Fruit fly (Drosophila melanogaster) whole organism, embryonic: ENCODE measurements around the gene Adsl.

Experiments used
- Bteb2 ChIP-seq: fragments of 200-800 bp; sonication (Bioruptor generic); optimal IDR thresholded peaks from 2 replicates; lab custom pipeline; 2016; ENCODE audit warnings: missing biosample characterization, missing genetic modification characterization
- CG11247 ChIP-seq: fragments of 200-800 bp; sonication (Bioruptor generic); IDR thresholded peaks from 2 replicates; pipeline ENCODE4 v1.3.6; 2022; ENCODE audit warnings: missing biosample characterization, missing genetic modification characterization
- CG11398 ChIP-seq: fragments of 200-800 bp; sonication (Bioruptor generic); optimal IDR thresholded peaks from 2 replicates; lab custom pipeline; 2016; ENCODE audit warnings: missing biosample characterization, missing genetic modification characterization
- CG14050 ChIP-seq: fragments of 200-800 bp; sonication (Bioruptor generic); IDR thresholded peaks from 3 replicates; pipeline ENCODE4 v1.3.6; 2022; ENCODE audit warnings: missing biosample characterization, missing genetic modification characterization
- CG1602 ChIP-seq: fragments of 200-800 bp; sonication (Bioruptor generic); optimal IDR thresholded peaks from 3 replicates; lab custom pipeline; 2016; ENCODE audit warnings: missing biosample characterization, missing genetic modification characterization
- CG1603 ChIP-seq: fragments of 200-800 bp; sonication (Bioruptor generic); optimal IDR thresholded peaks from 2 replicates; lab custom pipeline; 2019; ENCODE audit warnings: missing biosample characterization, mild to moderate bottlenecking, missing genetic modification characterization, moderate library complexity
- CG16813 ChIP-seq: fragments of 200-800 bp; sonication (Bioruptor generic); IDR thresholded peaks from 3 replicates; pipeline ENCODE4 v1.3.6; 2022; ENCODE audit warnings: missing biosample characterization, missing genetic modification characterization; ENCODE audit not compliant: partially characterized antibody
- CG16863 ChIP-seq: fragments of 200-800 bp; sonication (Bioruptor generic); optimal IDR thresholded peaks from 3 replicates; lab custom pipeline; 2016; ENCODE audit warnings: missing biosample characterization, missing genetic modification characterization
- CG17829 ChIP-seq: fragments of 200-800 bp; optimal IDR thresholded peaks from 2 replicates; lab custom pipeline; 2019; ENCODE audit warnings: missing biosample characterization, mild to moderate bottlenecking, missing genetic modification characterization, moderate library complexity
- CG18619 ChIP-seq: fragments of 200-800 bp; sonication (Bioruptor generic); optimal IDR thresholded peaks from 3 replicates; lab custom pipeline; 2017; ENCODE audit warnings: missing biosample characterization, mild to moderate bottlenecking, missing genetic modification characterization
- CG2116 ChIP-seq: fragments of 200-800 bp; sonication (Bioruptor generic); optimal IDR thresholded peaks from 3 replicates; lab custom pipeline; 2018; ENCODE audit warnings: missing biosample characterization, mild to moderate bottlenecking, missing genetic modification characterization
- CG2202 ChIP-seq: fragments of 200-800 bp; sonication (Bioruptor generic); optimal IDR thresholded peaks from 2 replicates; lab custom pipeline; 2018; ENCODE audit warnings: missing biosample characterization, mild to moderate bottlenecking, missing genetic modification characterization
- CG2678 ChIP-seq: fragments of 200-800 bp; sonication (Bioruptor generic); optimal IDR thresholded peaks from 3 replicates; lab custom pipeline; 2019; ENCODE audit warnings: missing biosample characterization, mild to moderate bottlenecking, missing genetic modification characterization, moderate library complexity
- CG3281 ChIP-seq: fragments of 200-800 bp; sonication (Bioruptor generic); optimal IDR thresholded peaks from 3 replicates; lab custom pipeline; 2017; ENCODE audit warnings: missing biosample characterization, mild to moderate bottlenecking, missing genetic modification characterization
- CG4424 ChIP-seq: fragments of 200-800 bp; sonication (Bioruptor generic); optimal IDR thresholded peaks from 3 replicates; lab custom pipeline; 2016; ENCODE audit warnings: missing biosample characterization, missing genetic modification characterization
- CG7839 ChIP-seq: fragments of 200-800 bp; sonication (Bioruptor generic); optimal IDR thresholded peaks from 3 replicates; lab custom pipeline; 2018; ENCODE audit warnings: missing biosample characterization, mild to moderate bottlenecking, missing genetic modification characterization, moderate library complexity
- CG8359 ChIP-seq: fragments of 200-800 bp; sonication (Bioruptor generic); optimal IDR thresholded peaks from 2 replicates; lab custom pipeline; 2017; ENCODE audit warnings: missing biosample characterization, mild to moderate bottlenecking, missing genetic modification characterization, borderline replicate concordance
- CG8924 ChIP-seq: fragments of 200-800 bp; optimal IDR thresholded peaks from 3 replicates; lab custom pipeline; 2019; ENCODE audit warnings: missing biosample characterization, mild to moderate bottlenecking, missing genetic modification characterization, moderate library complexity
- D ChIP-seq, 2 experiments: fragments of 200-800 bp in 1 of 2; fragments of >200 bp in 1 of 2; sonication (Bioruptor generic) in 1 of 2; optimal IDR thresholded peaks; 2 replicates in 1 of 2; 3 replicates in 1 of 2; lab custom pipeline; 2017; ENCODE audit warnings: mild to moderate bottlenecking in 1 of 2, missing biosample characterization in 1 of 2, missing genetic modification characterization in 1 of 2, missing genetic modification reagents in 1 of 2
- D19A ChIP-seq: fragments of 200-800 bp; optimal IDR thresholded peaks from 3 replicates; lab custom pipeline; 2019; ENCODE audit warnings: missing biosample characterization, mild to moderate bottlenecking, missing genetic modification characterization, moderate library complexity
- Dip2 ChIP-seq: fragments of 200-800 bp; sonication (Bioruptor generic); IDR thresholded peaks from 2 replicates; pipeline ENCODE4 v1.3.6; 2022; ENCODE audit warnings: missing biosample characterization, missing genetic modification characterization
- Doc3 ChIP-seq: fragments of 200-800 bp; sonication (Bioruptor generic); IDR thresholded peaks from 3 replicates; pipeline ENCODE4 v1.3.6; 2022; ENCODE audit warnings: missing biosample characterization, missing genetic modification characterization; ENCODE audit not compliant: partially characterized antibody
- E2f1 ChIP-seq: fragments of 200-800 bp; sonication (Bioruptor generic); IDR thresholded peaks from 2 replicates; pipeline ENCODE4 v1.3.6; 2022; ENCODE audit warnings: missing biosample characterization, missing genetic modification characterization
- GATAe ChIP-seq: fragments of 200-800 bp; sonication (Bioruptor generic); conservative IDR thresholded peaks from 2 replicates; pipeline ENCODE4 v1.3.6; 2022; ENCODE audit warnings: missing biosample characterization, missing genetic modification characterization
- H15 ChIP-seq: fragments of 200-800 bp; sonication (Bioruptor generic); IDR thresholded peaks from 3 replicates; pipeline ENCODE4 v1.3.6; 2022; ENCODE audit warnings: missing biosample characterization, missing genetic modification characterization
- Hr78 ChIP-seq, 2 experiments: fragments of 200-800 bp in 1 of 2; fragments of >200 bp in 1 of 2; sonication (Bioruptor generic) in 1 of 2; optimal IDR thresholded peaks; 2 replicates each; lab custom pipeline; 2017 to 2019; ENCODE audit warnings: missing biosample characterization in 2 of 2, missing genetic modification characterization in 2 of 2, mild to moderate bottlenecking in 1 of 2, moderate library complexity in 1 of 2
- Side ChIP-seq: fragments of 200-800 bp; sonication (Bioruptor generic); optimal IDR thresholded peaks from 2 replicates; lab custom pipeline; 2016; ENCODE audit warnings: missing biosample characterization, missing genetic modification characterization
- Six4 ChIP-seq: fragments of 200-800 bp; sonication (Bioruptor generic); optimal IDR thresholded peaks from 2 replicates; lab custom pipeline; 2016; ENCODE audit warnings: missing biosample characterization, missing genetic modification characterization
- ato ChIP-seq: fragments of 200-800 bp; sonication (Bioruptor generic); IDR thresholded peaks from 2 replicates; pipeline ENCODE4 v1.3.6; 2022; ENCODE audit warnings: missing biosample characterization, missing genetic modification characterization; ENCODE audit not compliant: partially characterized antibody
- bigmax ChIP-seq: fragments of 200-800 bp; sonication (Bioruptor generic); optimal IDR thresholded peaks from 2 replicates; lab custom pipeline; 2018; ENCODE audit warnings: missing biosample characterization, mild to moderate bottlenecking, missing genetic modification characterization
- cg ChIP-seq: fragments of 200-800 bp; sonication (Bioruptor generic); optimal IDR thresholded peaks from 3 replicates; lab custom pipeline; 2019; ENCODE audit warnings: missing biosample characterization, mild to moderate bottlenecking, missing genetic modification characterization, moderate library complexity
- chif ChIP-seq, 2 experiments: fragments of 200-800 bp; sonication (Bioruptor generic); optimal IDR thresholded peaks; 3 replicates each; lab custom pipeline; 2016; ENCODE audit warnings: missing biosample characterization in 2 of 2, missing genetic modification characterization in 2 of 2
- dati ChIP-seq: fragments of 200-800 bp; sonication (Bioruptor generic); IDR thresholded peaks from 2 replicates; pipeline ENCODE4 v1.3.6; 2022; ENCODE audit warnings: missing biosample characterization, missing genetic modification characterization
- eve ChIP-seq, 2 experiments: fragments of >200 bp; optimal IDR thresholded peaks; 2 replicates each; lab custom pipeline; 2017; ENCODE audit warnings: missing biosample characterization in 2 of 2, missing genetic modification characterization in 2 of 2
- ind ChIP-seq: fragments of 200-800 bp; sonication (Bioruptor generic); optimal IDR thresholded peaks from 3 replicates; lab custom pipeline; 2016; ENCODE audit warnings: missing biosample characterization, missing genetic modification characterization
- lilli ChIP-seq: fragments of 200-800 bp; sonication (Bioruptor generic); optimal IDR thresholded peaks from 3 replicates; lab custom pipeline; 2016; ENCODE audit warnings: missing biosample characterization, missing genetic modification characterization
- lmd ChIP-seq: fragments of 200-800 bp; sonication (Bioruptor generic); IDR thresholded peaks from 2 replicates; pipeline ENCODE4 v1.3.6; 2022; ENCODE audit warnings: missing biosample characterization, missing genetic modification characterization
- nerfin-1 ChIP-seq: fragments of 200-800 bp; sonication (Bioruptor generic); optimal IDR thresholded peaks from 3 replicates; lab custom pipeline; 2019; ENCODE audit warnings: missing biosample characterization, mild to moderate bottlenecking, missing genetic modification characterization, moderate library complexity
- odd ChIP-seq: fragments of 200-800 bp; sonication (Bioruptor generic); optimal IDR thresholded peaks from 2 replicates; lab custom pipeline; 2017; ENCODE audit warnings: missing biosample characterization, mild to moderate bottlenecking, missing genetic modification characterization
- org-1 ChIP-seq: fragments of 200-800 bp; sonication (Bioruptor generic); optimal IDR thresholded peaks from 2 replicates; lab custom pipeline; 2017; ENCODE audit warnings: missing biosample characterization, missing genetic modification characterization
- otp ChIP-seq: fragments of 200-800 bp; sonication (Bioruptor generic); IDR thresholded peaks from 3 replicates; pipeline ENCODE4, ENCODE4 v1.3.6; 2022; ENCODE audit warnings: missing biosample characterization, missing genetic modification characterization
- prd ChIP-seq, 3 experiments: fragments of >200 bp in 2 of 3; fragments of 200-800 bp in 1 of 3; sonication (Bioruptor generic) in 1 of 3; optimal IDR thresholded peaks in 2 of 3; IDR thresholded peaks in 1 of 3; 2 replicates in 2 of 3; 3 replicates in 1 of 3; pipeline versions ENCODE4 v1.3.6 to Lab custom; 2017 to 2022; ENCODE audit warnings: missing biosample characterization in 1 of 3, missing genetic modification characterization in 1 of 3
- repo ChIP-seq: fragments of 200-800 bp; sonication (Bioruptor generic); optimal IDR thresholded peaks from 2 replicates; lab custom pipeline; 2016; ENCODE audit warnings: missing biosample characterization, missing genetic modification characterization
- ro ChIP-seq: fragments of 200-800 bp; sonication (Bioruptor generic); IDR thresholded peaks from 2 replicates; pipeline ENCODE4 v1.3.6; 2022; ENCODE audit warnings: missing biosample characterization, missing genetic modification characterization
- row ChIP-seq: fragments of 200-800 bp; sonication (Bioruptor generic); IDR thresholded peaks from 3 replicates; pipeline ENCODE4 v1.3.6; 2022; ENCODE audit warnings: missing biosample characterization, missing genetic modification characterization
- schlank ChIP-seq: fragments of 200-800 bp; sonication (Bioruptor generic); optimal IDR thresholded peaks from 2 replicates; lab custom pipeline; 2018; ENCODE audit warnings: missing biosample characterization, mild to moderate bottlenecking, missing genetic modification characterization
- sna ChIP-seq: fragments of 200-800 bp; sonication (Bioruptor generic); IDR thresholded peaks from 2 replicates; pipeline ENCODE4 v1.3.6; 2022; ENCODE audit warnings: missing biosample characterization, missing genetic modification characterization; ENCODE audit not compliant: partially characterized antibody
- sqz ChIP-seq: fragments of 200-800 bp; sonication (Bioruptor generic); optimal IDR thresholded peaks from 3 replicates; lab custom pipeline; 2018; ENCODE audit warnings: missing biosample characterization, mild to moderate bottlenecking, missing genetic modification characterization
- trh ChIP-seq: fragments of 200-800 bp; sonication (Bioruptor generic); optimal IDR thresholded peaks from 2 replicates; lab custom pipeline; 2016; ENCODE audit warnings: missing biosample characterization, missing genetic modification characterization
- zf30C ChIP-seq: fragments of 200-800 bp; sonication (Bioruptor generic); optimal IDR thresholded peaks from 3 replicates; lab custom pipeline; 2018; ENCODE audit warnings: missing biosample characterization, mild to moderate bottlenecking, missing genetic modification characterization

Gene Adsl

dm6 chr3R:17020956-17021355, at the start of gene Adsl:
TSS of gene Adsl (minus strand) at chr3R:17021120.
- TF ChIP-seq CG7839 (tag; lab: Kevin White, UChicago) (no peak), zf30C (GFP tag; lab: Kevin White, UChicago) (no peak), D19A (tag; lab: Kevin White, UChicago) (no peak), schlank (tag; lab: Kevin White, UChicago) (peak; percentile 49), CG16863 (GFP tag; lab: Kevin White, UChicago) (no peak), otp (GFP tag; lab: Robert Waterston, UW) (peak; percentile 68; the same call in 2 of the 3 replicates), prd (optimal IDR thresholded peaks at IDR 0.05; lab: Kevin White, UChicago) (no peak), prd (GFP tag; IDR thresholded peaks at IDR 0.05; lab: Robert Waterston, UW) (no peak), CG1603 (peak; percentile 84), CG3281 (GFP tag; lab: Kevin White, UChicago) (peak; percentile 83), sna (GFP tag; lab: Robert Waterston, UW) (no peak), Dip2 (GFP tag; lab: Robert Waterston, UW) (no peak), Hr78 (GFP tag; optimal IDR thresholded peaks at IDR 0.05; lab: Kevin White, UChicago) (no peak), chif (GFP tag; optimal IDR thresholded peaks at IDR 0.05; lab: Kevin White, UChicago) (peak in 1 of 2 experiments; percentile 26), trh (GFP tag; lab: Kevin White, UChicago) (peak; percentile 3), Bteb2 (no peak), CG11398 (GFP tag; lab: Kevin White, UChicago) (no peak), lmd (GFP tag; lab: Robert Waterston, UW) (no peak), ato (GFP tag; lab: Robert Waterston, UW) (peak; percentile 26; the same call in 1 of the 2 replicates), Doc3 (GFP tag; lab: Robert Waterston, UW) (no peak), CG17829 (no peak), CG18619 (GFP tag; lab: Kevin White, UChicago) (peak; percentile 74), lilli (GFP tag; lab: Kevin White, UChicago) (no peak), ro (no peak), CG14050 (GFP tag; lab: Robert Waterston, UW) (peak; percentile 27; the same call in 1 of the 3 replicates), CG2678 (no peak), repo (GFP tag; lab: Kevin White, UChicago) (peak; percentile 40), CG1602 (GFP tag; lab: Kevin White, UChicago) (no peak), row (no peak), CG2202 (tag; lab: Kevin White, UChicago) (peak; percentile 74), CG4424 (GFP tag; lab: Kevin White, UChicago) (peak; percentile 74), bigmax (GFP tag; lab: Kevin White, UChicago) (peak; percentile 54), org-1 (GFP tag; lab: Kevin White, UChicago) (peak; percentile 63), CG2116 (peak; percentile 80), dati (GFP tag; lab: Robert Waterston, UW) (no peak), CG11247 (no peak), odd (GFP tag; lab: Kevin White, UChicago) (peak; percentile 79), CG8359 (GFP tag; lab: Kevin White, UChicago) (peak; percentile 60), D (optimal IDR thresholded peaks at IDR 0.05; lab: Kevin White, UChicago) (no peak), D (GFP tag; optimal IDR thresholded peaks at IDR 0.05; lab: Kevin White, UChicago) (peak; percentile 47), E2f1 (GFP tag; lab: Robert Waterston, UW) (peak; percentile 21; the same call in 1 of the 2 replicates), CG8924 (tag; lab: Kevin White, UChicago) (peak; percentile 41), sqz (GFP tag; lab: Kevin White, UChicago) (no peak), GATAe (GFP tag; lab: Robert Waterston, UW) (no peak), ind (no peak), cg (GFP tag; lab: Kevin White, UChicago) (no peak), CG16813 (GFP tag; lab: Robert Waterston, UW) (no peak), H15 (GFP tag; lab: Robert Waterston, UW) (no peak), Side (GFP tag; lab: Kevin White, UChicago) (peak; percentile 20), eve (GFP tag; optimal IDR thresholded peaks at IDR 0.05; lab: Kevin White, UChicago) (no peak), nerfin-1 (tag; lab: Kevin White, UChicago) (no peak), Six4 (GFP tag; lab: Kevin White, UChicago) (peak; percentile 49)
